Worm (Caenorhabditis elegans) whole organism, L3 larva: ENCODE results near the gene E02C12.9.
A peak's percentile ranks its signal among the peaks of the same experiment; 100 is the strongest.

Source experiments
- R02D3.7 ChIP-seq: fragments of 150-350 bp; optimal IDR thresholded peaks from 2 replicates; lab custom pipeline; 2014; ENCODE audit warnings: missing biosample characterization, missing genetic modification characterization
- aly-2 ChIP-seq: fragments of 150-350 bp; optimal IDR thresholded peaks from 2 replicates; lab custom pipeline; 2014; ENCODE audit warnings: missing biosample characterization, missing genetic modification characterization
- ceh-28 ChIP-seq: fragments of 150-350 bp; optimal IDR thresholded peaks from 2 replicates; lab custom pipeline; 2014; ENCODE audit warnings: missing biosample characterization, missing genetic modification reagents, missing genetic modification characterization
- ceh-9 ChIP-seq: sonication (generic microtip); optimal IDR thresholded peaks from 2 replicates; lab custom pipeline; 2018; ENCODE audit warnings: missing biosample characterization, missing genetic modification characterization
- daf-12 ChIP-seq: fragments of 150-350 bp; optimal IDR thresholded peaks from 2 replicates; lab custom pipeline; 2014; ENCODE audit warnings: missing biosample characterization, missing genetic modification reagents, missing genetic modification characterization
- egl-27 ChIP-seq: sonication (generic microtip); optimal IDR thresholded peaks from 4 replicates; lab custom pipeline; 2017; ENCODE audit warnings: missing biosample characterization, missing genetic modification reagents, missing genetic modification characterization
- elt-1 ChIP-seq: fragments of 150-350 bp; optimal IDR thresholded peaks from 2 replicates; lab custom pipeline; 2014; ENCODE audit warnings: missing biosample characterization, missing genetic modification characterization
- elt-2 ChIP-seq: sonication (generic microtip); optimal IDR thresholded peaks from 2 replicates; lab custom pipeline; 2016; ENCODE audit warnings: missing genetic modification reagents, mild to moderate bottlenecking, missing genetic modification characterization, missing compliant biosample characterization
- elt-3 ChIP-seq, 3 experiments: fragments of 150-350 bp in 1 of 3; sonication (generic microtip) in 2 of 3; optimal IDR thresholded peaks; 2 replicates in 2 of 3; 4 replicates in 1 of 3; lab custom pipeline; 2014 to 2017; ENCODE audit warnings: missing biosample characterization in 3 of 3, missing genetic modification characterization in 3 of 3
- eor-1 ChIP-seq, 2 experiments: fragments of 150-350 bp; optimal IDR thresholded peaks; 2 replicates each; lab custom pipeline; 2014 to 2018; ENCODE audit warnings: missing biosample characterization in 2 of 2, missing genetic modification characterization in 2 of 2
- fkh-10 ChIP-seq: sonication (generic microtip); optimal IDR thresholded peaks from 2 replicates; lab custom pipeline; 2017; ENCODE audit warnings: missing biosample characterization, missing genetic modification reagents, missing genetic modification characterization
- fkh-2 ChIP-seq: fragments of 150-350 bp; optimal IDR thresholded peaks from 2 replicates; lab custom pipeline; 2014; ENCODE audit warnings: missing biosample characterization, missing genetic modification reagents, missing genetic modification characterization
- fos-1 ChIP-seq: fragments of 150-350 bp; optimal IDR thresholded peaks from 2 replicates; lab custom pipeline; 2014; ENCODE audit warnings: missing biosample characterization, missing genetic modification characterization
- jun-1 ChIP-seq: fragments of 150-350 bp; optimal IDR thresholded peaks from 2 replicates; lab custom pipeline; 2014; ENCODE audit warnings: missing biosample characterization, missing genetic modification reagents, missing genetic modification characterization
- lin-15B ChIP-seq: fragments of 150-350 bp; optimal IDR thresholded peaks from 2 replicates; lab custom pipeline; 2014; ENCODE audit warnings: missing biosample characterization, missing genetic modification characterization
- lin-39 ChIP-seq: fragments of 150-350 bp; optimal IDR thresholded peaks from 2 replicates; lab custom pipeline; 2018; ENCODE audit warnings: missing biosample characterization, missing genetic modification reagents, missing genetic modification characterization
- lsy-12 ChIP-seq: sonication (generic microtip); optimal IDR thresholded peaks from 2 replicates; lab custom pipeline; 2016; ENCODE audit warnings: mild to moderate bottlenecking, missing genetic modification characterization, missing compliant biosample characterization
- mml-1 ChIP-seq: fragments of 150-350 bp; sonication (generic microtip); optimal IDR thresholded peaks from 3 replicates; lab custom pipeline; 2014; ENCODE audit warnings: missing biosample characterization, missing genetic modification characterization
- nfya-1 ChIP-seq: sonication (generic microtip); optimal IDR thresholded peaks from 2 replicates; lab custom pipeline; 2017; ENCODE audit warnings: missing genetic modification characterization, mild to moderate bottlenecking, missing compliant biosample characterization, antibody characterized with exemption, moderate library complexity; ENCODE audit not compliant: insufficient read depth
- nhr-11 ChIP-seq: fragments of 150-350 bp; optimal IDR thresholded peaks from 2 replicates; lab custom pipeline; 2014; ENCODE audit warnings: missing biosample characterization, missing genetic modification characterization
- nhr-12 ChIP-seq: fragments of 150-350 bp; optimal IDR thresholded peaks from 2 replicates; lab custom pipeline; 2014; ENCODE audit warnings: missing biosample characterization, missing genetic modification characterization
- nhr-23 ChIP-seq: fragments of 150-350 bp; optimal IDR thresholded peaks from 2 replicates; lab custom pipeline; 2014; ENCODE audit warnings: missing biosample characterization, missing genetic modification reagents, missing genetic modification characterization
- nhr-237 ChIP-seq: fragments of 150-350 bp; optimal IDR thresholded peaks from 2 replicates; lab custom pipeline; 2014; ENCODE audit warnings: missing biosample characterization, missing genetic modification characterization
- nhr-25 ChIP-seq: sonication (generic microtip); optimal IDR thresholded peaks from 2 replicates; lab custom pipeline; 2017; ENCODE audit warnings: missing biosample characterization, missing genetic modification characterization
- nhr-67 ChIP-seq: fragments of 150-350 bp; optimal IDR thresholded peaks from 2 replicates; lab custom pipeline; 2014; ENCODE audit warnings: missing biosample characterization, missing genetic modification characterization
- nhr-76 ChIP-seq: fragments of 150-350 bp; sonication (generic microtip); optimal IDR thresholded peaks from 5 replicates; lab custom pipeline; 2014; ENCODE audit warnings: missing biosample characterization, missing genetic modification characterization
- pha-4 ChIP-seq: fragments of 150-350 bp; optimal IDR thresholded peaks from 2 replicates; lab custom pipeline; 2014; ENCODE audit warnings: missing biosample characterization, missing genetic modification reagents, missing genetic modification characterization
- sea-2 ChIP-seq: fragments of 150-350 bp; sonication (generic microtip); optimal IDR thresholded peaks from 4 replicates; lab custom pipeline; 2014; ENCODE audit warnings: missing biosample characterization, missing genetic modification reagents, missing genetic modification characterization
- skn-1 ChIP-seq: fragments of 150-350 bp; optimal IDR thresholded peaks from 2 replicates; lab custom pipeline; 2014; ENCODE audit warnings: missing biosample characterization, missing genetic modification characterization
- snpc-4 ChIP-seq: fragments of 150-350 bp; optimal IDR thresholded peaks from 2 replicates; lab custom pipeline; 2014; ENCODE audit warnings: missing biosample characterization, missing genetic modification characterization
- tbx-2 ChIP-seq: sonication (generic microtip); optimal IDR thresholded peaks from 2 replicates; lab custom pipeline; 2016; ENCODE audit warnings: mild to moderate bottlenecking, missing genetic modification characterization, missing compliant biosample characterization
- unc-39 ChIP-seq: sonication (generic microtip); optimal IDR thresholded peaks from 4 replicates; lab custom pipeline; 2017; ENCODE audit warnings: missing biosample characterization, missing genetic modification characterization
- zag-1 ChIP-seq: fragments of 150-350 bp; optimal IDR thresholded peaks from 2 replicates; lab custom pipeline; 2014; ENCODE audit warnings: missing biosample characterization, missing genetic modification characterization
- ztf-11 ChIP-seq: fragments of 150-350 bp; optimal IDR thresholded peaks from 2 replicates; lab custom pipeline; 2014; ENCODE audit warnings: missing biosample characterization, missing genetic modification characterization
- ztf-4 ChIP-seq: fragments of 150-350 bp; optimal IDR thresholded peaks from 2 replicates; lab custom pipeline; 2014; ENCODE audit warnings: missing biosample characterization, missing genetic modification characterization

Gene E02C12.9

ce11 chrV:9394938-9395639, 19.8 kb upstream of the E02C12.9 start:
- TF ChIP-seq elt-2 (tag; lab: Kevin White, UChicago) (no peak), nhr-25 (tag; lab: Kevin White, UChicago) (peak; percentile 45), pha-4 (peak; percentile 54), nfya-1 (tag; lab: Kevin White, UChicago) (no peak), skn-1 (no peak), nhr-23 (tag; lab: Kevin White, UChicago) (peak; percentile 10), aly-2 (no peak), elt-1 (tag; lab: Kevin White, UChicago) (no peak), tbx-2 (tag; lab: Kevin White, UChicago) (no peak)
- TF ChIP-seq, all 47 proteins: peak for 3

- no peak for TF ChIP-seq lin-15B (tag; lab: Kevin White, UChicago)
- no peak for TF ChIP-seq egl-27
- no peak for TF ChIP-seq nhr-237 (tag; lab: Kevin White, UChicago)
- no peak for TF ChIP-seq fos-1 (tag; lab: Kevin White, UChicago)
- TF ChIP-seq nfya-1 (tag; lab: Kevin White, UChicago), result peak; percentile 5
- TF ChIP-seq zag-1 (tag; lab: Kevin White, UChicago), result no peak
- TF ChIP-seq unc-39 (tag; lab: Kevin White, UChicago), result no peak
- TF ChIP-seq snpc-4, result peak; percentile 91
- TF ChIP-seq elt-3 (tag; optimal IDR thresholded peaks at IDR 0.05; lab: Kevin White, UChicago), result no peak
- no peak for TF ChIP-seq nhr-12
- TF ChIP-seq jun-1 (tag; lab: Kevin White, UChicago), result no peak
- no peak for TF ChIP-seq daf-12
- no peak for TF ChIP-seq nhr-11
- no peak for TF ChIP-seq ceh-9 (tag; lab: Kevin White, UChicago)
- TF ChIP-seq ztf-4, result no peak
- TF ChIP-seq fkh-10 (GFP tag; lab: Kevin White, UChicago), result no peak
- no peak for TF ChIP-seq nhr-67 (tag; lab: Kevin White, UChicago)
Measured at ce11 chrV:9391959-9392358, 16.7 kb upstream of the E02C12.9 start.

ce11 chrV:9386143-9386542, 10.9 kb upstream of the E02C12.9 start, which contains the start of gene hum-2:
hum-2 (plus strand) TSS chrV:9386175.
- no peak for TF ChIP-seq pha-4
- TF ChIP-seq nhr-12, result no peak
- TF ChIP-seq elt-1 (tag; lab: Kevin White, UChicago), result no peak
- TF ChIP-seq, all 47 proteins: peak for 0

- TF ChIP-seq nhr-25 (tag; lab: Kevin White, UChicago) (no peak), lin-39 (tag; lab: Kevin White, UChicago) (no peak), nhr-67 (tag; lab: Kevin White, UChicago) (no peak), snpc-4 (no peak), lin-15B (tag; lab: Kevin White, UChicago) (no peak), R02D3.7 (tag; lab: Kevin White, UChicago) (no peak), nfya-1 (tag; lab: Kevin White, UChicago) (no peak), ceh-28 (no peak), elt-3 (tag; optimal IDR thresholded peaks at IDR 0.05; lab: Kevin White, UChicago) (no peak), unc-39 (tag; lab: Kevin White, UChicago) (no peak), egl-27 (no peak), fkh-2 (tag; lab: Kevin White, UChicago) (no peak), sea-2 (GFP tag; lab: Kevin White, UChicago) (no peak), eor-1 (tag; optimal IDR thresholded peaks at IDR 0.05; lab: Kevin White, UChicago) (no peak), pha-4 (no peak), mml-1 (no peak), nhr-76 (no peak), nhr-23 (tag; lab: Kevin White, UChicago) (no peak), ztf-11 (tag; lab: Kevin White, UChicago) (no peak), lsy-12 (tag; lab: Kevin White, UChicago) (no peak)
- TF ChIP-seq, all 47 proteins: peak for 0
Measured at ce11 chrV:9384949-9385348, 9.7 kb upstream of the E02C12.9 start.
